ENCODE assay signal across 2 fruit fly cellular contexts in the genomic region with DNA sequence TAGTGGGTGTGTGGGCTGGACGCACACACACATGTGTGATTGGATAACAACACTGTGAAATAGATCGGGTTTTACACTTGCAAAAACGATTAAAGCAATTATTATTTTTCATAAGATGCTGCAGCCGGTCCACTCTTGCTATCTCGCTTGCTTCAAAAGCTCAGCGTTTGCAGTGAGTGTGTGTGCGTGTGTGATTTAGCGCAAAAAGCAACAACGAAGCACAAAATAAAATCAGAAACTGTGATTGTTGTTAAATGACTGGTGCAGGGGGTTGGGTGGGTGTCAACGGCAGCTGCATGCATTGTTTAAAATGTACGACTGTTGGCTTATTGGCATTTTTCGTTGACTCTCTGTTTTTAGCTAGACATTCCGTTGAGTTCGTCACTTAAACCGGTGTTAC.
TF ChIP-seq lines count a peak whose summit lies in the region.

No protein-coding gene starts in this region.

TF ChIP-seq in whole organism, embryonic, 481 proteins besides CTCF, POLR2A, EP300 and RAD21 (continued from another document):
- TF ChIP-seq CG2199 (GFP tag; IDR thresholded peaks at IDR 0.05; lab: Robert Waterston, UW) (no peak), trh (GFP tag; optimal IDR thresholded peaks at IDR 0.05; lab: Kevin White, UChicago) (no peak), CG8281 (tag; optimal IDR thresholded peaks at IDR 0.05; lab: Kevin White, UChicago) (no peak), CG11695 (GFP tag; IDR thresholded peaks at IDR 0.05; lab: Robert Waterston, UW) (no peak), odd (GFP tag; optimal IDR thresholded peaks at IDR 0.05; lab: Kevin White, UChicago) (no peak), CG15011 (GFP tag; optimal IDR thresholded peaks at IDR 0.05; lab: Kevin White, UChicago) (no peak), CG14050 (GFP tag; IDR thresholded peaks at IDR 0.05; lab: Robert Waterston, UW) (no peak), CG4730 (GFP tag; IDR thresholded peaks at IDR 0.05; lab: Robert Waterston, UW) (no peak), dysf (GFP tag; IDR thresholded peaks at IDR 0.05; lab: Robert Waterston, UW) (peak; percentile 16; the same call in 1 of the 3 replicates), sqz (GFP tag; optimal IDR thresholded peaks at IDR 0.05; lab: Kevin White, UChicago) (no peak), CG1602 (GFP tag; optimal IDR thresholded peaks at IDR 0.05; lab: Kevin White, UChicago) (no peak), bbx (GFP tag; IDR thresholded peaks at IDR 0.05; lab: Robert Waterston, UW; ENCODE audit: partially characterized antibody) (no peak), yki (optimal IDR thresholded peaks at IDR 0.05; lab: Kevin White, UChicago) (no peak), CG17385 (GFP tag; optimal IDR thresholded peaks at IDR 0.05; lab: Kevin White, UChicago) (no peak), CG8478 (optimal IDR thresholded peaks at IDR 0.05; lab: Kevin White, UChicago) (no peak), CG9609 (GFP tag; optimal IDR thresholded peaks at IDR 0.05; lab: Kevin White, UChicago) (no peak), sens (GFP tag; lab: Kevin White, UChicago) (peak; percentile 73), Ssrp (tag; optimal IDR thresholded peaks at IDR 0.05; lab: Kevin White, UChicago) (no peak), Aef1 (GFP tag; IDR thresholded peaks at IDR 0.05; lab: Robert Waterston, UW) (no peak), dati (GFP tag; IDR thresholded peaks at IDR 0.05; lab: Robert Waterston, UW) (no peak), Sox100B (GFP tag; optimal IDR thresholded peaks at IDR 0.05; lab: Kevin White, UChicago) (no peak), CG15269 (tag; optimal IDR thresholded peaks at IDR 0.05; lab: Kevin White, UChicago) (no peak), CG34376 (GFP tag; optimal IDR thresholded peaks at IDR 0.05; lab: Kevin White, UChicago) (no peak), slp2 (GFP tag; optimal IDR thresholded peaks at IDR 0.05; lab: Kevin White, UChicago) (no peak), Bgb (GFP tag; IDR thresholded peaks at IDR 0.05; lab: Robert Waterston, UW; ENCODE audit: partially characterized antibody) (no peak), CG14441 (GFP tag; IDR thresholded peaks at IDR 0.05; lab: Robert Waterston, UW) (peak; percentile 43; the same call in 1 of the 2 replicates), CG12071 (GFP tag; optimal IDR thresholded peaks at IDR 0.05; lab: Kevin White, UChicago) (no peak), CG7987 (GFP tag; optimal IDR thresholded peaks at IDR 0.05; lab: Kevin White, UChicago) (no peak), Hr51 (GFP tag; optimal IDR thresholded peaks at IDR 0.05; lab: Kevin White, UChicago) (no peak), chinmo (GFP tag; IDR thresholded peaks at IDR 0.05; lab: Robert Waterston, UW; ENCODE audit: partially characterized antibody) (0 out of 4 replicates have a peak, but pooled peaks have one; percentile 2), crol (GFP tag; IDR thresholded peaks at IDR 0.05; lab: Robert Waterston, UW) (no peak), gro (GFP tag; optimal IDR thresholded peaks at IDR 0.05; lab: Kevin White, UChicago) (no peak), NFAT (GFP tag; IDR thresholded peaks at IDR 0.05; lab: Robert Waterston, UW) (no peak), Dp (GFP tag; optimal IDR thresholded peaks at IDR 0.05; lab: Kevin White, UChicago) (no peak), TFAM (GFP tag; optimal IDR thresholded peaks at IDR 0.05; lab: Kevin White, UChicago) (no peak), CG15696 (tag; optimal IDR thresholded peaks at IDR 0.05; lab: Kevin White, UChicago) (no peak), pnt (GFP tag; optimal IDR thresholded peaks at IDR 0.05; lab: Kevin White, UChicago) (no peak), nom (GFP tag; optimal IDR thresholded peaks at IDR 0.05; lab: Kevin White, UChicago) (peak; percentile 3), HmgD (GFP tag; optimal IDR thresholded peaks at IDR 0.05; lab: Kevin White, UChicago) (no peak), CG16815 (GFP tag; optimal IDR thresholded peaks at IDR 0.05; lab: Kevin White, UChicago) (no peak), Side (GFP tag; optimal IDR thresholded peaks at IDR 0.05; lab: Kevin White, UChicago) (no peak), CG12769 (tag; optimal IDR thresholded peaks at IDR 0.05; lab: Kevin White, UChicago) (peak; percentile 17), HLH4C (GFP tag; IDR thresholded peaks at IDR 0.05; lab: Robert Waterston, UW; ENCODE audit: partially characterized antibody) (no peak), lmd (GFP tag; IDR thresholded peaks at IDR 0.05; lab: Robert Waterston, UW) (no peak), Nf-YA (GFP tag; IDR thresholded peaks at IDR 0.05; lab: Robert Waterston, UW) (0 out of 2 replicates have a peak, but pooled peaks have one; percentile 11), H15 (GFP tag; IDR thresholded peaks at IDR 0.05; lab: Robert Waterston, UW) (0 out of 3 replicates have a peak, but pooled peaks have one; percentile 8), ken (GFP tag; IDR thresholded peaks at IDR 0.05; lab: Robert Waterston, UW) (no peak)

TF ChIP-seq in whole organism, prepupa, 60 proteins besides CTCF, POLR2A, EP300 and RAD21 (continued from another document):
- TF ChIP-seq pdm3 (GFP tag; optimal IDR thresholded peaks at IDR 0.05; lab: Kevin White, UChicago) (peak; percentile 12), eg (GFP tag; IDR thresholded peaks at IDR 0.05; lab: Robert Waterston, UW) (peak; percentile 44; the same call in 1 of the 3 replicates), Hr38 (GFP tag; optimal IDR thresholded peaks at IDR 0.05; lab: Kevin White, UChicago) (no peak), svp (GFP tag; lab: Kevin White, UChicago) (peak; percentile 74), OdsH (GFP tag; optimal IDR thresholded peaks at IDR 0.05; lab: Kevin White, UChicago) (no peak), cyc (GFP tag; optimal IDR thresholded peaks at IDR 0.05; lab: Kevin White, UChicago) (no peak)
